Worm (Caenorhabditis elegans) whole organism, early embryonic: ENCODE results near the gene srbc-36.

Source experiments
- B0310.2 ChIP-seq: sonication (generic microtip); optimal IDR thresholded peaks from 2 replicates; lab custom pipeline; 2016; ENCODE audit warnings: mild to moderate bottlenecking, missing genetic modification characterization, missing compliant biosample characterization
- ama-1 ChIP-seq: fragments of 150-350 bp; optimal IDR thresholded peaks from 2 replicates; lab custom pipeline; 2014
- ceh-13 ChIP-seq: fragments of 200-800 bp; sonication (Bioruptor generic); optimal IDR thresholded peaks from 2 replicates; lab custom pipeline; 2018; ENCODE audit warnings: mild to moderate bottlenecking, missing genetic modification characterization, missing compliant biosample characterization
- ceh-36 ChIP-seq: sonication (generic microtip); optimal IDR thresholded peaks from 2 replicates; lab custom pipeline; 2016; ENCODE audit warnings: missing genetic modification characterization, inconsistent platforms, missing compliant biosample characterization
- ets-7 ChIP-seq: sonication (generic microtip); optimal IDR thresholded peaks from 2 replicates; lab custom pipeline; 2016; ENCODE audit warnings: missing genotype, missing genetic modification characterization, missing compliant biosample characterization
- hnd-1 ChIP-seq: sonication (generic microtip); optimal IDR thresholded peaks from 2 replicates; lab custom pipeline; 2016; ENCODE audit warnings: missing genetic modification characterization, missing compliant biosample characterization
- pes-1 ChIP-seq: fragments of 200-800 bp; sonication (Bioruptor generic); IDR thresholded peaks from 2 replicates; pipeline ENCODE4 v1.3.6; 2022; ENCODE audit warnings: missing genetic modification reagents, missing genetic modification characterization, missing compliant biosample characterization
- scrt-1 ChIP-seq: fragments of 200-800 bp; sonication (Bioruptor generic); IDR thresholded peaks from 2 replicates; pipeline ENCODE4 v1.3.6; 2022; ENCODE audit warnings: missing genetic modification characterization, missing compliant biosample characterization
- tbx-11 ChIP-seq: fragments of 200-800 bp; sonication (Bioruptor generic); IDR thresholded peaks from 2 replicates; pipeline ENCODE4 v1.3.6; 2022; ENCODE audit warnings: missing genetic modification characterization, missing compliant biosample characterization
- tra-4 ChIP-seq: sonication (generic microtip); optimal IDR thresholded peaks from 2 replicates; lab custom pipeline; 2017; ENCODE audit warnings: missing genetic modification characterization, missing compliant biosample characterization

DNA sequence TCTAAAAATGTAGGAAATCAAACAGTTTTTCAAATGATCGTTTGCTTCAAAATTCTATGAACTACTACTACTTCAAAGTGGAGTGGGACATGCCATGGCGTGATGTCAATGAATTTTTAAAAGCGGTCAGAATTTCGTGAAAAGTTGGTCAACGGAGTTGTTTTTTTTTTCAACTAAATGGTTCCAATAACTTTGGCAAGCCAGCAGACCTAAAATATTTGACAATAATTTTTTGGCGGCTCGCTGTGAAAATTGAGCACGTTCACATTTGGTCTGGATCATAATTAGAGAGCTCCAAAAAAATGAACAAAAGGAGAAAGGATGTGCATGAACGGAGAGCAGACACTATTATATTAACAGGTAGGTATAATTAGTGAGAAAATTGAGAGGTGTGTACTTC is 40.0 kb downstream of the srbc-36 start:
- TF ChIP-seq ama-1 (lab: Kevin White, UChicago) (no peak), tbx-11 (no peak), ceh-13 (no peak), tra-4 (tag; lab: Kevin White, UChicago) (no peak), B0310.2 (no peak), ets-7 (no peak), ceh-36 (tag; lab: Kevin White, UChicago) (no peak), scrt-1 (GFP tag; lab: Robert Waterston, UW) (no peak), hnd-1 (tag; lab: Kevin White, UChicago) (no peak), pes-1 (GFP tag; lab: Robert Waterston, UW) (no peak)
